Worm (Caenorhabditis elegans): ENCODE results near the gene ahsa-1.

Gene ahsa-1

DNA sequence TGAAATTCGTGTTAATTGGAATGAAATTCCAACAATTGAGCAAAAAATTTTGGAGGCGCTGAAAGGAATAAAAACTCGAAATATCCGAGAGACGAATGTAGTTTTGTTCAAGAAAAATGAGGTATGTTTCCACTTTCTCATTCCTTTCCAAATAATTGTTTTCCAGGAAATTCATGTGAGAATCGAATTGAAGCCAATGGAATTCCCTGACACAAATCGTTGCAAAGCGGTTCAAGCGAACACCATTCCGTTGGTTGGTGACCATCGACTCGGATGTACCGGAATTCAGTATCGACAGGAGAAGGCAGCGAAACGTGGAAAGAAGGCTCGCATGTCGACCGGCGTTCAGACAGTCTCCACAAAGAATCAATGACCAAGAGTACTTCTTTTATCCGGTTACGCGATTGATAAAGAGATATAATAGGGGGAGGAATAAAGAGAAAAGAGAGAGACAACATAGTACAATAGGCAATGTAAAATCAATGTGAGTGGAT, 28.8 kb downstream of the ahsa-1 start:
- TF ChIP-seq ztf-11 (tag; optimal IDR thresholded peaks at IDR 0.05) = no peak
- TF ChIP-seq tbx-8 (GFP tag; optimal IDR thresholded peaks at IDR 0.05) = no peak
- TF ChIP-seq ceh-43 (GFP tag; optimal IDR thresholded peaks at IDR 0.05) = no peak
- no peak for TF ChIP-seq mep-1 (tag; optimal IDR thresholded peaks at IDR 0.05)
- TF ChIP-seq ceh-83 (GFP tag; optimal IDR thresholded peaks at IDR 0.05) = no peak
- no peak for TF ChIP-seq sptf-1 (tag; optimal IDR thresholded peaks at IDR 0.05)
- TF ChIP-seq elt-1 (tag; optimal IDR thresholded peaks at IDR 0.05; ENCODE audit: borderline replicate concordance, insufficient read depth) = no peak
- TF ChIP-seq ces-1 (GFP tag; optimal IDR thresholded peaks at IDR 0.05) = no peak
- no peak for TF ChIP-seq nhr-76 (tag; optimal IDR thresholded peaks at IDR 0.05)
- TF ChIP-seq flh-1 (GFP tag; optimal IDR thresholded peaks at IDR 0.05) = no peak
- TF ChIP-seq ceh-39 (tag; optimal IDR thresholded peaks at IDR 0.05) = no peak
- TF ChIP-seq hlh-1 (tag; optimal IDR thresholded peaks at IDR 0.05) = no peak
- no peak for TF ChIP-seq nhr-28 (tag; optimal IDR thresholded peaks at IDR 0.05)
- TF ChIP-seq bed-3 (GFP tag; optimal IDR thresholded peaks at IDR 0.05) = no peak
- TF ChIP-seq cnd-1 (tag; optimal IDR thresholded peaks at IDR 0.05) = no peak

ce11 chrV:15055873-15056272, 29.3 kb downstream of the ahsa-1 start, which contains the start of gene C25D7.16:
TSS of gene C25D7.16 (plus strand) at chrV:15056173.
- TF ChIP-seq sptf-1 (tag; optimal IDR thresholded peaks at IDR 0.05) (no peak), hlh-1 (tag; optimal IDR thresholded peaks at IDR 0.05) (no peak), ham-2 (GFP tag; optimal IDR thresholded peaks at IDR 0.05) (no peak), lsy-2 (tag; optimal IDR thresholded peaks at IDR 0.05) (no peak), nhr-2 (tag; optimal IDR thresholded peaks at IDR 0.05) (no peak), sem-2 (GFP tag; optimal IDR thresholded peaks at IDR 0.05) (no peak), nhr-12 (tag; optimal IDR thresholded peaks at IDR 0.05) (no peak), elt-3 (tag; optimal IDR thresholded peaks at IDR 0.05) (no peak)

- TF ChIP-seq zip-8 (tag; optimal IDR thresholded peaks at IDR 0.05) = peak; percentile 61
- TF ChIP-seq blmp-1 (tag; optimal IDR thresholded peaks at IDR 0.05) = no peak
Observed at ce11 chrV:15054733-15055132, 30.5 kb downstream of the ahsa-1 start.

DNA sequence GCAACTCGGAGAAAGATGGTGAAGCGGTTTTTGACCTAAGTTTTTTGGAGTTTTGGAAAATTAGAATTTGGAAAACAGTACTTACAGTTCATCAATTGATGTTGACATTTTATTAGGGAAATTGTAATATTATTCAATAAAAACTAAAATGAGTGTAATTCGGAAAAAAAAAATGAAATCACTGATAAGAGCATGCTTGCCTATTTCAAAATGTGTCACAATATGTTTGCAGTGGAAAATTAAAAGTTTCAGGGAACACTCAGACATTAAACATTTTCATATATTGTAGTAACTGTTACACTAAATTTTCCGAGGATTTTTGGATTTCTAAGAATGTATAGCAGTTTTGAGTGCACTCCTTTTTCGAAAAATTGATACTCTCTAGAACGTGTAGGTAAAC, 32.8 kb downstream of the ahsa-1 start, which contains the start of the genes fbxa-82 and C25D7.5:
Gene fbxa-82 (minus strand): TSS at position 163 of the 400 bp plus-strand sequence.
Gene C25D7.5 (plus strand): TSS at position 283 of the 400 bp plus-strand sequence.
- TF ChIP-seq elt-1 (tag; optimal IDR thresholded peaks at IDR 0.05; ENCODE audit: borderline replicate concordance, insufficient read depth) (no peak), ces-1 (GFP tag; optimal IDR thresholded peaks at IDR 0.05) (no peak), drap-1 (GFP tag; optimal IDR thresholded peaks at IDR 0.05) (no peak), bed-3 (GFP tag; optimal IDR thresholded peaks at IDR 0.05) (no peak), nhr-12 (tag; optimal IDR thresholded peaks at IDR 0.05) (no peak), zip-8 (tag; optimal IDR thresholded peaks at IDR 0.05) (no peak), lin-32 (GFP tag; optimal IDR thresholded peaks at IDR 0.05) (no peak), cnd-1 (tag; optimal IDR thresholded peaks at IDR 0.05) (no peak), ztf-11 (tag; optimal IDR thresholded peaks at IDR 0.05) (no peak), nhr-2 (tag; optimal IDR thresholded peaks at IDR 0.05) (no peak), ceh-39 (tag; optimal IDR thresholded peaks at IDR 0.05) (no peak), blmp-1 (tag; optimal IDR thresholded peaks at IDR 0.05) (no peak), nhr-237 (tag; optimal IDR thresholded peaks at IDR 0.05) (no peak), unc-62 (GFP tag; optimal IDR thresholded peaks at IDR 0.05) (no peak), sem-2 (GFP tag; optimal IDR thresholded peaks at IDR 0.05) (no peak), snpc-4 (tag; optimal IDR thresholded peaks at IDR 0.05) (no peak)

DNA sequence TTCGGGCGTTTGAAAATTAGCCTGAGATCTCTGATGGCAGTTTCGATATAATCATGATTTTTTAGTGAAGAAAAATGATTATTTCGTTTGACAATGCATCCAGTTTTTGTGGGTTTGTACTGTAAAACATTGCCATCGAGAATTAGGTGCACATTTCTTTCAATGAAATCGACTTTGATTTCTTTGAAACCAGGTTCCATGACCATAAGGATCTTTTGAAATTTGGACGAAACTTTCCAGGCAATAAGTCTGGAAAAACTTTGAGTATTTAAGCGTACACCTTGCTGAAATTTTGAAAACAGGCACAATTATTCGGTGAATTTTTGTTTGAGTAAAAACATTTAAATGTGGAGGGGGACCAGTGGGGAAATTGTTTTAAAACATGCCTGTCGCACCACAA, 33.5 kb downstream of the ahsa-1 start:
- TF ChIP-seq lsy-2 (tag; optimal IDR thresholded peaks at IDR 0.05) (no peak), nhr-28 (tag; optimal IDR thresholded peaks at IDR 0.05) (no peak), bed-3 (GFP tag; optimal IDR thresholded peaks at IDR 0.05) (no peak), ham-2 (GFP tag; optimal IDR thresholded peaks at IDR 0.05) (no peak), cnd-1 (tag; optimal IDR thresholded peaks at IDR 0.05) (no peak), mab-5 (tag; optimal IDR thresholded peaks at IDR 0.05) (no peak)

DNA sequence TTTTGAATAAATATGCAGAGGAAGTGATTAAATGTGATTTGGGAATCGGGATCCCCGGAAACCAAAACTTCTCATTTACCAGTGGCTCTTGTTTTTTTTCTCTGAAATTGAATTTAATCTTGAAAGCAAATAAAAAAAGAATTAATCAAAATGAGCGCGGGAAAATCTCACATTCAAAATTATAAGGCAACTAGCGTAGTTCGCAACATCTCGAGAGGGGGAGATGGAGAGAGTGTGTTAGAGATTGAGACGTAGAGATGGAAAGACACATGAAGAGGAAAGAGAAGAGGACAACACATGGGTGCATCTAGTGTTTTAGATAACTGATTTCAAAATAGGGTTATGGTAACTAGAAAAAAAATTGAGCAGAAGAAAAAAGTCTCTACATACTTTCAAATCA, 37.1 kb downstream of the ahsa-1 start, which contains the start of gene sdc-3:
Gene sdc-3 (minus strand): TSS at position 101 of the 400 bp plus-strand sequence.
- no peak for TF ChIP-seq snpc-4 (tag; optimal IDR thresholded peaks at IDR 0.05)
